Worm (Caenorhabditis elegans) whole organism, late embryonic: Measurements from ENCODE around the gene hsp-12.2.

Source experiments
- C38D4.7 ChIP-seq: fragments of 200-800 bp; sonication (Bioruptor generic); optimal IDR thresholded peaks from 2 replicates; lab custom pipeline; 2018; ENCODE audit warnings: mild to moderate bottlenecking, missing genetic modification characterization, moderate library complexity, missing compliant biosample characterization
- K02D7.2 ChIP-seq: sonication (generic microtip); optimal IDR thresholded peaks from 2 replicates; lab custom pipeline; 2017; ENCODE audit warnings: mild to moderate bottlenecking, missing genetic modification characterization, missing compliant biosample characterization
- ama-1 ChIP-seq: fragments of 150-350 bp; optimal IDR thresholded peaks from 2 replicates; lab custom pipeline; 2014
- ceh-14 ChIP-seq: sonication (generic microtip); optimal IDR thresholded peaks from 2 replicates; lab custom pipeline; 2016; ENCODE audit warnings: missing genotype, missing genetic modification characterization, missing compliant biosample characterization
- ceh-19 ChIP-seq: fragments of 200-800 bp; sonication (Bioruptor generic); optimal IDR thresholded peaks from 2 replicates; lab custom pipeline; 2018; ENCODE audit warnings: mild to moderate bottlenecking, missing genetic modification characterization, missing compliant biosample characterization
- ceh-22 ChIP-seq: sonication (generic microtip); optimal IDR thresholded peaks from 2 replicates; lab custom pipeline; 2017; ENCODE audit warnings: missing biosample characterization, missing genetic modification characterization
- ceh-31 ChIP-seq: sonication (generic microtip); optimal IDR thresholded peaks from 2 replicates; lab custom pipeline; 2016; ENCODE audit warnings: missing genetic modification characterization, missing compliant biosample characterization
- ceh-45 ChIP-seq: fragments of 200-800 bp; sonication (Bioruptor generic); IDR thresholded peaks from 2 replicates; pipeline ENCODE4 v1.3.6; 2022; ENCODE audit warnings: missing genetic modification reagents, missing genetic modification characterization, missing compliant biosample characterization
- ceh-6 ChIP-seq: fragments of 200-800 bp; sonication (Bioruptor generic); optimal IDR thresholded peaks from 2 replicates; lab custom pipeline; 2018; ENCODE audit warnings: mild to moderate bottlenecking, missing genetic modification characterization, missing compliant biosample characterization
- ceh-9 ChIP-seq: sonication (generic microtip); optimal IDR thresholded peaks from 2 replicates; lab custom pipeline; 2016; ENCODE audit warnings: mild to moderate bottlenecking, missing genetic modification characterization, inconsistent platforms, missing compliant biosample characterization
- dmd-4 ChIP-seq: sonication (generic microtip); optimal IDR thresholded peaks from 2 replicates; lab custom pipeline; 2016; ENCODE audit warnings: borderline replicate concordance, missing genetic modification characterization, missing compliant biosample characterization
- fkh-6 ChIP-seq: sonication (generic microtip); optimal IDR thresholded peaks from 2 replicates; lab custom pipeline; 2016; ENCODE audit warnings: missing genetic modification characterization, missing compliant biosample characterization
- gmeb-2 ChIP-seq: sonication (generic microtip); optimal IDR thresholded peaks from 2 replicates; lab custom pipeline; 2016; ENCODE audit warnings: missing genetic modification characterization, inconsistent platforms, missing compliant biosample characterization
- hlh-15 ChIP-seq: sonication (generic microtip); optimal IDR thresholded peaks from 2 replicates; lab custom pipeline; 2016; ENCODE audit warnings: missing genetic modification characterization, missing compliant biosample characterization
- hlh-30 ChIP-seq: sonication (generic microtip); optimal IDR thresholded peaks from 2 replicates; lab custom pipeline; 2017; ENCODE audit warnings: antibody characterized with exemption, missing genetic modification characterization, missing compliant biosample characterization; ENCODE audit not compliant: insufficient read depth
- lim-6 ChIP-seq: sonication (generic microtip); optimal IDR thresholded peaks from 2 replicates; lab custom pipeline; 2016; ENCODE audit warnings: missing genetic modification characterization, missing compliant biosample characterization
- lin-11 ChIP-seq: fragments of 200-800 bp; sonication (Bioruptor generic); optimal IDR thresholded peaks from 2 replicates; lab custom pipeline; 2018; ENCODE audit warnings: mild to moderate bottlenecking, missing genetic modification characterization, missing compliant biosample characterization
- nfya-1 ChIP-seq: sonication (generic microtip); optimal IDR thresholded peaks from 2 replicates; lab custom pipeline; 2017; ENCODE audit warnings: missing genetic modification characterization, mild to moderate bottlenecking, missing compliant biosample characterization, antibody characterized with exemption, moderate library complexity
- nhr-11 ChIP-seq: fragments of 150-350 bp; optimal IDR thresholded peaks from 2 replicates; lab custom pipeline; 2014; ENCODE audit warnings: missing biosample characterization, missing genetic modification characterization
- nhr-232 ChIP-seq: sonication (generic microtip); optimal IDR thresholded peaks from 2 replicates; lab custom pipeline; 2016; ENCODE audit warnings: missing genetic modification characterization, missing compliant biosample characterization
- pax-1 ChIP-seq: fragments of 150-350 bp; optimal IDR thresholded peaks from 2 replicates; lab custom pipeline; 2014; ENCODE audit warnings: missing biosample characterization, missing genetic modification characterization
- pha-2 ChIP-seq: sonication (generic microtip); optimal IDR thresholded peaks from 2 replicates; lab custom pipeline; 2017; ENCODE audit warnings: mild to moderate bottlenecking, missing genetic modification characterization, missing compliant biosample characterization
- pha-4 ChIP-seq: fragments of 150-350 bp; optimal IDR thresholded peaks from 2 replicates; lab custom pipeline; 2018; ENCODE audit warnings: missing biosample characterization, missing genetic modification reagents, missing genetic modification characterization
- pqm-1 ChIP-seq: sonication (generic microtip); optimal IDR thresholded peaks from 2 replicates; lab custom pipeline; 2016; ENCODE audit warnings: missing genetic modification characterization, missing compliant biosample characterization
- pros-1 ChIP-seq: fragments of 150-350 bp; optimal IDR thresholded peaks from 2 replicates; lab custom pipeline; 2014; ENCODE audit warnings: missing biosample characterization, missing genetic modification reagents, missing genetic modification characterization
- rnt-1 ChIP-seq: sonication (generic microtip); optimal IDR thresholded peaks from 2 replicates; lab custom pipeline; 2016; ENCODE audit warnings: missing genetic modification characterization, missing compliant biosample characterization
- sox-2 ChIP-seq: fragments of 200-800 bp; sonication (Bioruptor generic); IDR thresholded peaks from 2 replicates; pipeline ENCODE4 v1.3.6; 2022; ENCODE audit warnings: missing genetic modification reagents, missing genetic modification characterization, missing compliant biosample characterization
- syd-9 ChIP-seq: sonication (generic microtip); optimal IDR thresholded peaks from 2 replicates; lab custom pipeline; 2016; ENCODE audit warnings: mild to moderate bottlenecking, missing genetic modification characterization, moderate library complexity, missing compliant biosample characterization
- tbx-2 ChIP-seq: sonication (generic microtip); optimal IDR thresholded peaks from 2 replicates; lab custom pipeline; 2016; ENCODE audit warnings: missing genetic modification characterization, missing compliant biosample characterization
- tbx-7 ChIP-seq: sonication (generic microtip); optimal IDR thresholded peaks from 2 replicates; lab custom pipeline; 2016; ENCODE audit warnings: missing genotype, missing genetic modification characterization, missing compliant biosample characterization
- unc-42 ChIP-seq: sonication (generic microtip); optimal IDR thresholded peaks from 2 replicates; lab custom pipeline; 2016; ENCODE audit warnings: missing genotype, missing genetic modification characterization, missing compliant biosample characterization
- unc-55 ChIP-seq: sonication (generic microtip); optimal IDR thresholded peaks from 2 replicates; lab custom pipeline; 2017; ENCODE audit warnings: missing biosample characterization, missing genetic modification reagents, missing genetic modification characterization
- unc-86 ChIP-seq: sonication (generic microtip); optimal IDR thresholded peaks from 2 replicates; lab custom pipeline; 2016; ENCODE audit warnings: missing genetic modification characterization, missing compliant biosample characterization
- zip-5 ChIP-seq: sonication (generic microtip); optimal IDR thresholded peaks from 2 replicates; lab custom pipeline; 2016; ENCODE audit warnings: missing genetic modification characterization, missing compliant biosample characterization
- ztf-16 ChIP-seq: sonication (generic microtip); optimal IDR thresholded peaks from 2 replicates; lab custom pipeline; 2017; ENCODE audit warnings: missing genetic modification characterization, missing compliant biosample characterization

hsp-12.2 gene

DNA sequence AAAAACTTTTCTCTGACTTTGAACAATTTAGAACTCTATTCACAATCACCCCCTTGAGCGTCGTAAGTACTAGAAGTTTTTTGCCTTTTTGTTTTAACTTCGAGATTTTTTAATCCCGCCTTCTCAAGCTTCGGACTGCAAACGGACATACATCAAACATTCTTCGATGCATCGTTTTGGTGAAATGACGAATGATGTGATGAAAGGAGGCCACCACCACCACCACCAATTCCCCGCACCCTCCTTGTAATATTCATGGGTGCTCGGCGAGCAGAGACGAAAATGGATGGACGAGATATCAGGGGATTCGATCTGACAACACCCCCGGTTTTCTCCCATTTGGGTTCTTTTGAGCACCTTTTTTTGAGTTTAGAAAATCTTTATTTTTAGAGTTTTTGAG is 8.1 kb downstream of the hsp-12.2 start:
- TF ChIP-seq ceh-14 (tag; lab: Kevin White, UChicago) (no peak), dmd-4 (tag; lab: Kevin White, UChicago) (no peak), unc-86 (no peak), ztf-16 (tag; lab: Kevin White, UChicago) (no peak), pax-1 (no peak), ceh-19 (no peak), hlh-30 (tag; lab: Kevin White, UChicago) (no peak), lim-6 (tag; lab: Kevin White, UChicago) (no peak), sox-2 (GFP tag; lab: Robert Waterston, UW) (no peak), syd-9 (no peak), ceh-9 (tag; lab: Kevin White, UChicago) (no peak), ceh-22 (no peak), pros-1 (tag; lab: Kevin White, UChicago) (no peak), pha-4 (tag; lab: Kevin White, UChicago) (no peak), ceh-6 (GFP tag; lab: Kevin White, UChicago) (no peak), unc-55 (GFP tag; lab: Kevin White, UChicago) (no peak), tbx-2 (tag; lab: Kevin White, UChicago) (no peak), nfya-1 (tag; lab: Kevin White, UChicago) (no peak)

DNA sequence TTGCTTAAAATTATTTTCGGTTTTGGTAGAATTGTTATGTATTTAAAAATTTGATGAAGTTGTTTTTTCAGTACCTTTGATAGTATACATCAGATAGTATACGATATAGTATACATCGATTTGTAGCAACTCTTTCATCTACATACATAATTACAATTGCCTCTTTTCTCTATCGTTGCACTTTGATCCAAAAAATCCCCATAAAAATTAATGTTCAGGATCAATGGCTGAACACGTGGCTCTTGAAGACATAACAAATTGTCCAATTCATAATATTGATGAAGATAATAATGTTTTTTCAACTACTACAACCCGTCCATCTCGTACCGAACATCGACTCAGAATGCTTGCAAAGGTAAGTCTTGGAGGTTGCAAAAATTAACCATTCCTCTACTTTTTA is 10.9 kb downstream of the hsp-12.2 start, which contains the start of gene D2007.2:
Gene D2007.2 (plus strand): TSS at position 213 of the 400 bp plus-strand sequence.
- TF ChIP-seq ama-1 (lab: Kevin White, UChicago) = no peak
- TF ChIP-seq ceh-45 (GFP tag; lab: Robert Waterston, UW) = no peak
- TF ChIP-seq lin-11 (tag; lab: Kevin White, UChicago) = no peak
- no peak for TF ChIP-seq unc-42 (tag; lab: Kevin White, UChicago)

DNA sequence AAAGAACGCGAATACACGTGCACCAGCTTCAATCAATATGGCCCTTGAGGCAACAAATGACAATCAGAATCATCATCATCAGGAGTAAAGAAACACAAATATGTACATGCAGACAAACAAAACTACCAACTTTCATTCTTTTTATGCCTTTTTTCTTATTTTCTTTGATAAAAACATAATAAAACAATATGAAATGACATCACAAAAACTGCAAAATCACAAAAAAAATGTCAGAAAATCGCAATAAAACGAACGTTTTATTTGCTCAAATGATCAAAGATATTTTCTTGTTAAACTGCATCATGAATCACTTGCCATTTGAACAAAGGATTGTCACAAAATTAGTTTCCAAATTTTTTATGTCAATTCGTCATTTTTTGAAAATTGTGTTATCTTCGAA is 16.5 kb downstream of the hsp-12.2 start:
- TF ChIP-seq ceh-14 (tag; lab: Kevin White, UChicago) (no peak), hlh-15 (tag; lab: Kevin White, UChicago) (no peak), lim-6 (tag; lab: Kevin White, UChicago) (no peak), pha-2 (tag; lab: Kevin White, UChicago) (no peak), pros-1 (tag; lab: Kevin White, UChicago) (no peak), ama-1 (lab: Kevin White, UChicago) (no peak), tbx-7 (tag; lab: Kevin White, UChicago) (no peak), K02D7.2 (no peak), nhr-11 (no peak), ceh-31 (tag; lab: Kevin White, UChicago) (no peak), unc-86 (no peak), ceh-19 (no peak), hlh-30 (tag; lab: Kevin White, UChicago) (no peak), C38D4.7 (GFP tag; lab: Kevin White, UChicago) (no peak), sox-2 (GFP tag; lab: Robert Waterston, UW) (no peak), gmeb-2 (tag; lab: Kevin White, UChicago) (no peak), pqm-1 (tag; lab: Kevin White, UChicago) (no peak), zip-5 (tag; lab: Kevin White, UChicago) (no peak), nhr-232 (tag; lab: Kevin White, UChicago) (no peak), fkh-6 (tag; lab: Kevin White, UChicago) (no peak)

DNA sequence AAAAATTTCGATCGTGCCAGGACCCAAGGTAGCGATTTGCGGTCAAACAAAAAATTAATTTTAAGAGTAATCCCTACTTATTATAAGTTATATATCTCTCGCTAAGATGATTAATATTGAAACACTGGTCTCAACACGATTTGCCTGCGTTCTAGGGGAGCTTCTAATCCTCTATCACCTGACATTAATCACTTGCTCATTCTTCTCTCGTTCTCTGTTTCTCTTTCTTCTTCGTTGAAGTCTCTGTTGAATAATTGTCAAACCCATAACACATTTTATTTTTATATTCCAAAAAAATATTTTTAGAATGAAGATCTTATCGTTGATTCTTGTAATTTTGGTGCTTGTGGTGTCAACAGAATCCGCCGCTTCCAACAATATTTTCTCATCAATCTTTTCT is 17.3 kb downstream of the hsp-12.2 start, which contains the start of gene D2007.1:
Gene D2007.1 (plus strand): TSS at position 301 of the 400 bp plus-strand sequence.
- peak; percentile 27 for TF ChIP-seq hlh-30 (tag; lab: Kevin White, UChicago)
- TF ChIP-seq rnt-1 (tag; lab: Kevin White, UChicago) = no peak
